Worm (Caenorhabditis elegans): Measurements from ENCODE around the gene ZC239.3.

- TF ChIP-seq cog-1 (tag; optimal IDR thresholded peaks at IDR 0.05): no peak
- no peak for TF ChIP-seq flt-1 (GFP tag; IDR thresholded peaks at IDR 0.05)
- no peak for TF ChIP-seq ztf-29 (GFP tag; IDR thresholded peaks at IDR 0.05)
These were observed 28.2 kb downstream of the ZC239.3 start, which contains the start of gene C17F4.12 for ce11 chrII:3244070-3244469.
